6 fruit fly cellular contexts compared by ENCODE assay signal in the genomic region with DNA sequence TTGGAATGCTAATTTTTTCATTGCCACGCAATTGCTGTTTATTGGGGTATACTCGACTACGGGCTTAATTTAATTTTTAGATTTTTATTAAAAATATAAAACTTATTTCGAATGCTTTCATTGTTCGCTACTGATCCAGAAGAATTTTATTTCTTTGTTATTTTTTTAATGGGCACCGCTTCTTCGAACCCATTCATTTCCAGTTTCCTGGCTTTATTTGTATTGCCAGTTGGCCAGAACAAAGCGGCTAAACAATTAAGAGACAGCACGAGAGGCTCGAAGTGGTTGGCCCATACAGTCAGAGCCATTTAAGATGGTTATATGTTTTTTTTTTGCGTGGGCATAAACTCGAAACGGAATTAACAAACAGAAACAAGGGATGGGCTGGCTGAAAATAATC.
TF ChIP-seq lines count a peak whose summit lies in the region.

No protein-coding gene starts in this region.

- TF ChIP-seq CTCF in whole organism, embryonic (GFP tag; optimal IDR thresholded peaks at IDR 0.05; lab: Kevin White, UChicago) = no peak

TF ChIP-seq in whole organism, 6 proteins besides CTCF, POLR2A, EP300 and RAD21:
- TF ChIP-seq pan (optimal IDR thresholded peaks at IDR 0.05; lab: Kevin White, UChicago) (peak; percentile 83), usp (GFP tag; optimal IDR thresholded peaks at IDR 0.05; lab: Kevin White, UChicago) (no peak)

TF ChIP-seq in whole organism, adult, 20 proteins besides CTCF, POLR2A, EP300 and RAD21:
- TF ChIP-seq CG14711 (tag; optimal IDR thresholded peaks at IDR 0.05; lab: Kevin White, UChicago) (peak; percentile 33), bab1 (GFP tag; optimal IDR thresholded peaks at IDR 0.05; lab: Kevin White, UChicago) (peak; percentile 38), kay (GFP tag; lab: Kevin White, UChicago; ENCODE audit: borderline replicate concordance) (peak; percentile 30), cnc (optimal IDR thresholded peaks at IDR 0.05; lab: Kevin White, UChicago) (no peak), cic (GFP tag; optimal IDR thresholded peaks at IDR 0.05; lab: Kevin White, UChicago) (no peak)

TF ChIP-seq in whole organism, embryonic, 481 proteins besides CTCF, POLR2A, EP300 and RAD21 (continues in another document):
- peak; percentile 81 for TF ChIP-seq Hmr (GFP tag; optimal IDR thresholded peaks at IDR 0.05; lab: Kevin White, UChicago)
- no peak for TF ChIP-seq crol (GFP tag; IDR thresholded peaks at IDR 0.05; lab: Robert Waterston, UW)
- TF ChIP-seq CG7745 (tag; optimal IDR thresholded peaks at IDR 0.05; lab: Kevin White, UChicago) = no peak
- TF ChIP-seq Spps (tag; optimal IDR thresholded peaks at IDR 0.05; lab: Kevin White, UChicago) = no peak
- TF ChIP-seq CG17612 (GFP tag; IDR thresholded peaks at IDR 0.05; lab: Robert Waterston, UW) = peak; percentile 64; the same call in 1 of the 2 replicates
- TF ChIP-seq ewg (GFP tag; optimal IDR thresholded peaks at IDR 0.05; lab: Kevin White, UChicago) = peak; percentile 27
- TF ChIP-seq CG7786 (GFP tag; optimal IDR thresholded peaks at IDR 0.05; lab: Kevin White, UChicago) = peak; percentile 19
- no peak for TF ChIP-seq CG4328 (GFP tag; optimal IDR thresholded peaks at IDR 0.05; lab: Kevin White, UChicago)
- no peak for TF ChIP-seq Neu2 (GFP tag; optimal IDR thresholded peaks at IDR 0.05; lab: Kevin White, UChicago; ENCODE audit: borderline replicate concordance)
- peak; percentile 7 for TF ChIP-seq Sry-δ (GFP tag; optimal IDR thresholded peaks at IDR 0.05; lab: Kevin White, UChicago)
- 0 out of 2 replicates have a peak, but pooled peaks have one; percentile 15 for TF ChIP-seq sens-2 (GFP tag; IDR thresholded peaks at IDR 0.05; lab: Robert Waterston, UW)
- peak; percentile 65 for TF ChIP-seq CG10267 (tag; optimal IDR thresholded peaks at IDR 0.05; lab: Kevin White, UChicago)
- peak; percentile 45; the same call in 1 of the 2 replicates for TF ChIP-seq peb (GFP tag; IDR thresholded peaks at IDR 0.05; lab: Robert Waterston, UW)
- peak; percentile 77 for TF ChIP-seq otp (GFP tag; IDR thresholded peaks at IDR 0.05; lab: Robert Waterston, UW)
- peak; percentile 85 for TF ChIP-seq Meics (GFP tag; optimal IDR thresholded peaks at IDR 0.05; lab: Kevin White, UChicago)
- TF ChIP-seq twi (tag; optimal IDR thresholded peaks at IDR 0.05; lab: Kevin White, UChicago) = peak; percentile 5
- peak; percentile 10 for TF ChIP-seq CG4617 (GFP tag; optimal IDR thresholded peaks at IDR 0.05; lab: Kevin White, UChicago; ENCODE audit: borderline replicate concordance)
- TF ChIP-seq slbo (GFP tag; IDR thresholded peaks at IDR 0.05; lab: Robert Waterston, UW) = peak; percentile 93
- TF ChIP-seq CG10366 (GFP tag; IDR thresholded peaks at IDR 0.05; lab: Robert Waterston, UW) = peak; percentile 80

TF ChIP-seq in whole organism, prepupa, 60 proteins besides CTCF, POLR2A, EP300 and RAD21 (continues in another document):
- TF ChIP-seq acj6 (GFP tag; optimal IDR thresholded peaks at IDR 0.05; lab: Kevin White, UChicago) (peak; percentile 80), svp (GFP tag; lab: Kevin White, UChicago) (peak; percentile 91), CG4318 (GFP tag; optimal IDR thresholded peaks at IDR 0.05; lab: Kevin White, UChicago) (peak; percentile 31), fkh (GFP tag; optimal IDR thresholded peaks at IDR 0.05; lab: Kevin White, UChicago) (no peak), Hr38 (GFP tag; optimal IDR thresholded peaks at IDR 0.05; lab: Kevin White, UChicago) (no peak), CG3919 (GFP tag; optimal IDR thresholded peaks at IDR 0.05; lab: Kevin White, UChicago) (peak; percentile 83), fd59A (GFP tag; optimal IDR thresholded peaks at IDR 0.05; lab: Kevin White, UChicago) (peak; percentile 23), CG11762 (GFP tag; optimal IDR thresholded peaks at IDR 0.05; lab: Kevin White, UChicago; ENCODE audit: insufficient read depth) (peak; percentile 51), CG8632 (GFP tag; optimal IDR thresholded peaks at IDR 0.05; lab: Kevin White, UChicago) (peak; percentile 81), CG11902 (GFP tag; optimal IDR thresholded peaks at IDR 0.05; lab: Kevin White, UChicago) (peak; percentile 73), Gug (GFP tag; IDR thresholded peaks at IDR 0.05; lab: Robert Waterston, UW) (peak; percentile 50; the same call in 1 of the 2 replicates), Met (GFP tag; optimal IDR thresholded peaks at IDR 0.05; lab: Kevin White, UChicago) (peak; percentile 88), dsx (GFP tag; optimal IDR thresholded peaks at IDR 0.05; lab: Kevin White, UChicago; ENCODE audit: poor library complexity, severe bottlenecking) (peak; percentile 67), Eip78C (GFP tag; lab: Kevin White, UChicago) (peak; percentile 95), CG1621 (tag; optimal IDR thresholded peaks at IDR 0.05; lab: Kevin White, UChicago) (peak; percentile 23), vri (GFP tag; optimal IDR thresholded peaks at IDR 0.05; lab: Kevin White, UChicago) (peak; percentile 75), ss (GFP tag; optimal IDR thresholded peaks at IDR 0.05; lab: Kevin White, UChicago) (peak; percentile 29 to 73), CG6163 (GFP tag; IDR thresholded peaks at IDR 0.05; lab: Robert Waterston, UW) (peak; percentile 82), CG6854 (GFP tag; optimal IDR thresholded peaks at IDR 0.05; lab: Kevin White, UChicago) (peak; percentile 59), CG8119 (GFP tag; IDR thresholded peaks at IDR 0.05; lab: Robert Waterston, UW) (peak; percentile 72; the same call in 2 of the 3 replicates)

TF ChIP-seq in whole organism, pupa, 21 proteins besides CTCF, POLR2A, EP300 and RAD21:
- TF ChIP-seq CG8301 (tag; optimal IDR thresholded peaks at IDR 0.05; lab: Kevin White, UChicago) (peak; percentile 36), EcR (GFP tag; optimal IDR thresholded peaks at IDR 0.05; lab: Kevin White, UChicago) (no peak), CG10348 (GFP tag; IDR thresholded peaks at IDR 0.05; lab: Robert Waterston, UW) (no peak), D1 (tag; optimal IDR thresholded peaks at IDR 0.05; lab: Kevin White, UChicago) (peak; percentile 27), CG4496 (GFP tag; IDR thresholded peaks at IDR 0.05; lab: Robert Waterston, UW) (peak; percentile 69; the same call in 2 of the 3 replicates), CG8159 (tag; optimal IDR thresholded peaks at IDR 0.05; lab: Kevin White, UChicago) (peak; percentile 70), Pif1A (GFP tag; optimal IDR thresholded peaks at IDR 0.05; lab: Kevin White, UChicago) (peak; percentile 80), CG12605 (GFP tag; IDR thresholded peaks at IDR 0.05; lab: Robert Waterston, UW) (no peak; the same call in 1 of the 2 replicates), Snoo (tag; optimal IDR thresholded peaks at IDR 0.05; lab: Kevin White, UChicago) (peak; percentile 77), Ets98B (GFP tag; IDR thresholded peaks at IDR 0.05; lab: Robert Waterston, UW) (peak; percentile 79), CG13204 (GFP tag; optimal IDR thresholded peaks at IDR 0.05; lab: Kevin White, UChicago) (no peak), gl (tag; optimal IDR thresholded peaks at IDR 0.05; lab: Kevin White, UChicago) (peak; percentile 22), Pif1B (GFP tag; optimal IDR thresholded peaks at IDR 0.05; lab: Kevin White, UChicago) (peak; percentile 77), fd96Ca (GFP tag; IDR thresholded peaks at IDR 0.05; lab: Robert Waterston, UW) (peak; percentile 76; the same call in 1 of the 3 replicates), CG34367 (tag; optimal IDR thresholded peaks at IDR 0.05; lab: Kevin White, UChicago) (peak; percentile 43), CG17806 (tag; optimal IDR thresholded peaks at IDR 0.05; lab: Kevin White, UChicago) (peak; percentile 69), CG15710 (tag; optimal IDR thresholded peaks at IDR 0.05; lab: Kevin White, UChicago) (peak; percentile 69), CG14655 (GFP tag; optimal IDR thresholded peaks at IDR 0.05; lab: Kevin White, UChicago) (no peak), CG9948 (tag; optimal IDR thresholded peaks at IDR 0.05; lab: Kevin White, UChicago) (peak; percentile 61), CG32121 (GFP tag; IDR thresholded peaks at IDR 0.05; lab: Robert Waterston, UW) (peak; percentile 74), rn (GFP tag; IDR thresholded peaks at IDR 0.05; lab: Robert Waterston, UW) (peak; percentile 60; the same call in 1 of the 2 replicates)

TF ChIP-seq in whole organism, wandering third instar larva, 38 proteins besides CTCF, POLR2A, EP300 and RAD21 (continues in another document):
- TF ChIP-seq jim (GFP tag; optimal IDR thresholded peaks at IDR 0.05; lab: Kevin White, UChicago) (no peak), Hr78 (GFP tag; optimal IDR thresholded peaks at IDR 0.05; lab: Kevin White, UChicago) (no peak), fru (GFP tag; optimal IDR thresholded peaks at IDR 0.05; lab: Kevin White, UChicago) (peak; percentile 81), CrebA (GFP tag; optimal IDR thresholded peaks at IDR 0.05; lab: Kevin White, UChicago; ENCODE audit: borderline replicate concordance) (no peak), Vsx2 (GFP tag; optimal IDR thresholded peaks at IDR 0.05; lab: Kevin White, UChicago; ENCODE audit: partially characterized antibody) (no peak), rgr (GFP tag; optimal IDR thresholded peaks at IDR 0.05; lab: Kevin White, UChicago) (peak; percentile 86), ey (GFP tag; optimal IDR thresholded peaks at IDR 0.05; lab: Kevin White, UChicago) (peak; percentile 82), dl (GFP tag; optimal IDR thresholded peaks at IDR 0.05; lab: Kevin White, UChicago; ENCODE audit: insufficient read depth in 1 of 2, partially characterized antibody in 2 of 2) (no peak), brk (GFP tag; optimal IDR thresholded peaks at IDR 0.05; lab: Kevin White, UChicago) (peak; percentile 74), sage (GFP tag; optimal IDR thresholded peaks at IDR 0.05; lab: Kevin White, UChicago) (peak; percentile 78), sv (GFP tag; optimal IDR thresholded peaks at IDR 0.05; lab: Kevin White, UChicago) (peak; percentile 76), usp (GFP tag; optimal IDR thresholded peaks at IDR 0.05; lab: Kevin White, UChicago) (no peak), lola (GFP tag; optimal IDR thresholded peaks at IDR 0.05; lab: Kevin White, UChicago) (no peak), HLH106 (tag; optimal IDR thresholded peaks at IDR 0.05; lab: Kevin White, UChicago) (peak; percentile 85), psq (GFP tag; optimal IDR thresholded peaks at IDR 0.05; lab: Kevin White, UChicago) (peak; percentile 80), woc (GFP tag; optimal IDR thresholded peaks at IDR 0.05; lab: Kevin White, UChicago) (peak; percentile 69), GATAd (GFP tag; optimal IDR thresholded peaks at IDR 0.05; lab: Kevin White, UChicago) (no peak), CG9705 (GFP tag; optimal IDR thresholded peaks at IDR 0.05; lab: Kevin White, UChicago) (no peak), br (GFP tag; optimal IDR thresholded peaks at IDR 0.05; lab: Kevin White, UChicago) (peak; percentile 83), tai (GFP tag; optimal IDR thresholded peaks at IDR 0.05; lab: Kevin White, UChicago) (no peak), Mio (GFP tag; optimal IDR thresholded peaks at IDR 0.05; lab: Kevin White, UChicago) (no peak), CG32264 (GFP tag; optimal IDR thresholded peaks at IDR 0.05; lab: Kevin White, UChicago) (peak; percentile 14), OdsH (GFP tag; optimal IDR thresholded peaks at IDR 0.05; lab: Kevin White, UChicago) (peak; percentile 87), Myc (optimal IDR thresholded peaks at IDR 0.05; lab: Kevin White, UChicago) (no peak)
